Worm (Caenorhabditis elegans): ENCODE results near the gene K05G3.2.

Gene K05G3.2

ce11 chrX:16461319-16461718 lies 33.4 kb upstream of the K05G3.2 start:
- TF ChIP-seq pat-9 (tag; optimal IDR thresholded peaks at IDR 0.05) (no peak), ceh-18 (tag; optimal IDR thresholded peaks at IDR 0.05) (no peak), ref-2 (tag; optimal IDR thresholded peaks at IDR 0.05) (no peak)

- no peak for TF ChIP-seq hlh-15 (tag; optimal IDR thresholded peaks at IDR 0.05)
- TF ChIP-seq madf-2 (tag; optimal IDR thresholded peaks at IDR 0.05): no peak
- no peak for TF ChIP-seq eyg-1 (tag; optimal IDR thresholded peaks at IDR 0.05)
- no peak for TF ChIP-seq ceh-24 (tag; optimal IDR thresholded peaks at IDR 0.05)
- no peak for TF ChIP-seq F13H6.1 (tag; optimal IDR thresholded peaks at IDR 0.05)
These were observed 28.6 kb upstream of the K05G3.2 start for ce11 chrX:16466157-16466556.

ce11 chrX:16468845-16469244 lies 25.9 kb upstream of the K05G3.2 start:
- TF ChIP-seq nhr-232 (tag; optimal IDR thresholded peaks at IDR 0.05): no peak
- TF ChIP-seq ceh-48 (tag; optimal IDR thresholded peaks at IDR 0.05): no peak
- no peak for TF ChIP-seq ama-1 (optimal IDR thresholded peaks at IDR 0.05)
- no peak for TF ChIP-seq syd-9 (tag; optimal IDR thresholded peaks at IDR 0.05)
- TF ChIP-seq mec-3 (tag; optimal IDR thresholded peaks at IDR 0.05; ENCODE audit: borderline replicate concordance): no peak
- TF ChIP-seq ceh-34 (tag; optimal IDR thresholded peaks at IDR 0.05): no peak
- TF ChIP-seq ceh-19 (GFP tag; optimal IDR thresholded peaks at IDR 0.05): no peak
- TF ChIP-seq ceh-22 (tag; optimal IDR thresholded peaks at IDR 0.05): no peak
- no peak for TF ChIP-seq ceh-31 (tag; optimal IDR thresholded peaks at IDR 0.05)
- no peak for TF ChIP-seq fkh-10 (GFP tag; optimal IDR thresholded peaks at IDR 0.05)
- no peak for TF ChIP-seq madf-2 (tag; optimal IDR thresholded peaks at IDR 0.05)
- TF ChIP-seq hlh-15 (tag; optimal IDR thresholded peaks at IDR 0.05): no peak

- TF ChIP-seq pax-1 (tag; optimal IDR thresholded peaks at IDR 0.05) (no peak), ceh-24 (tag; optimal IDR thresholded peaks at IDR 0.05) (no peak), odd-2 (tag; optimal IDR thresholded peaks at IDR 0.05) (no peak), hlh-8 (tag; optimal IDR thresholded peaks at IDR 0.05) (no peak), gmeb-2 (tag; optimal IDR thresholded peaks at IDR 0.05) (no peak), hlh-6 (tag; optimal IDR thresholded peaks at IDR 0.05) (no peak), ceh-31 (tag; optimal IDR thresholded peaks at IDR 0.05) (no peak), ceh-34 (tag; optimal IDR thresholded peaks at IDR 0.05) (no peak), ceh-30 (tag; optimal IDR thresholded peaks at IDR 0.05) (no peak), elt-4 (tag; optimal IDR thresholded peaks at IDR 0.05) (no peak)
These were observed 24.0 kb upstream of the K05G3.2 start, which contains the start of gene F38E9.1 for ce11 chrX:16470758-16471157. F38E9.1 (plus strand) TSS chrX:16471058.

- TF ChIP-seq unc-42 (tag; optimal IDR thresholded peaks at IDR 0.05) (peak; percentile 1), C08G9.2 (tag; optimal IDR thresholded peaks at IDR 0.05) (no peak)
These were observed 14.5 kb upstream of the K05G3.2 start for ce11 chrX:16480232-16480631.

- TF ChIP-seq unc-42 (tag; optimal IDR thresholded peaks at IDR 0.05): peak; percentile 14
- no peak for TF ChIP-seq ceh-24 (tag; optimal IDR thresholded peaks at IDR 0.05)
These were observed 13.7 kb upstream of the K05G3.2 start for ce11 chrX:16481026-16481425.

- TF ChIP-seq ceh-18 (tag; optimal IDR thresholded peaks at IDR 0.05) (no peak), hlh-30 (tag; optimal IDR thresholded peaks at IDR 0.05; ENCODE audit: insufficient read depth) (no peak), ceh-45 (GFP tag; IDR thresholded peaks at IDR 0.05) (no peak), nhr-232 (tag; optimal IDR thresholded peaks at IDR 0.05) (no peak), ttx-3 (tag; optimal IDR thresholded peaks at IDR 0.05) (no peak), syd-9 (tag; optimal IDR thresholded peaks at IDR 0.05) (no peak), unc-55 (GFP tag; optimal IDR thresholded peaks at IDR 0.05) (no peak), ceh-2 (tag; optimal IDR thresholded peaks at IDR 0.05) (no peak), ceh-24 (tag; optimal IDR thresholded peaks at IDR 0.05) (no peak)
These were observed 11.8 kb upstream of the K05G3.2 start for ce11 chrX:16482944-16483343.
